Worm (Caenorhabditis elegans): ENCODE results near the gene T24E12.12.

- no peak for TF ChIP-seq him-1 (tag; optimal IDR thresholded peaks at IDR 0.05)
- TF ChIP-seq dao-5 (tag; optimal IDR thresholded peaks at IDR 0.05): no peak
- TF ChIP-seq W03F9.2 (tag; optimal IDR thresholded peaks at IDR 0.05): no peak
Measured at ce11 chrII:3785756-3786155, 26.7 kb downstream of the T24E12.12 start.

All from whole organism, L4/young adult.